Worm (Caenorhabditis elegans) whole organism, late embryonic: ENCODE results near the gene F22F7.8.

Experiments
- K09A11.1 ChIP-seq: sonication (generic microtip); optimal IDR thresholded peaks from 2 replicates; lab custom pipeline; 2017; ENCODE audit warnings: antibody characterized with exemption, mild to moderate bottlenecking, missing genetic modification characterization, missing compliant biosample characterization; ENCODE audit not compliant: insufficient read depth
- ceh-9 ChIP-seq: sonication (generic microtip); optimal IDR thresholded peaks from 2 replicates; lab custom pipeline; 2016; ENCODE audit warnings: mild to moderate bottlenecking, missing genetic modification characterization, inconsistent platforms, missing compliant biosample characterization
- elt-2 ChIP-seq: sonication (generic microtip); optimal IDR thresholded peaks from 2 replicates; lab custom pipeline; 2016; ENCODE audit warnings: missing genetic modification reagents, missing genetic modification characterization, missing compliant biosample characterization
- hlh-15 ChIP-seq: sonication (generic microtip); optimal IDR thresholded peaks from 2 replicates; lab custom pipeline; 2016; ENCODE audit warnings: missing genetic modification characterization, missing compliant biosample characterization
- hlh-6 ChIP-seq: sonication (generic microtip); optimal IDR thresholded peaks from 2 replicates; lab custom pipeline; 2016; ENCODE audit warnings: missing genotype, missing genetic modification characterization, missing compliant biosample characterization
- mec-3 ChIP-seq: sonication (generic microtip); optimal IDR thresholded peaks from 2 replicates; lab custom pipeline; 2016; ENCODE audit warnings: borderline replicate concordance, missing genetic modification characterization, missing compliant biosample characterization
- pqm-1 ChIP-seq: sonication (generic microtip); optimal IDR thresholded peaks from 2 replicates; lab custom pipeline; 2016; ENCODE audit warnings: missing genetic modification characterization, missing compliant biosample characterization
- unc-42 ChIP-seq: sonication (generic microtip); optimal IDR thresholded peaks from 2 replicates; lab custom pipeline; 2016; ENCODE audit warnings: missing genotype, missing genetic modification characterization, missing compliant biosample characterization
- unc-86 ChIP-seq: sonication (generic microtip); optimal IDR thresholded peaks from 2 replicates; lab custom pipeline; 2016; ENCODE audit warnings: missing genetic modification characterization, missing compliant biosample characterization
- zip-5 ChIP-seq: sonication (generic microtip); optimal IDR thresholded peaks from 2 replicates; lab custom pipeline; 2016; ENCODE audit warnings: missing genetic modification characterization, missing compliant biosample characterization

DNA sequence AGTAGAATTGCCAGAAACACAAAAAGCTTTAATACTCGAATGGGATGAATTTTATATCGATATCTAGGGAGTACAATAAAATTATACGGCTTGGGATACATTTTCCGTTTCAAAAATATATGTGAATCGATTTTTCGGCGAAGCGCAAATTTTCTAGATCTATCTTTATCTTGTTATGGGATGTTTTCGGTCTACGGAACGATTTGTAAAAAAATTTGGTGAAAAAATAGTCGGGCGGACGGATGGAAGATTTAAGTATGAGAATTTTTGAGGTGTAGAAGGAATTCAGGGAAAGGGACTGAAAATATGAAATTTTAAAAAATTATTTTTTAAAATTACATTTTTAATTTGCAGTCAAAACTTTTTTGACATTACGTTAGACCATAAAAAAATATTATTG, 15.8 kb downstream of the F22F7.8 start, which contains the start of gene F22F7.4:
- TF ChIP-seq hlh-6 (tag; lab: Kevin White, UChicago) = no peak
- no peak for TF ChIP-seq elt-2 (tag; lab: Kevin White, UChicago)
- no peak for TF ChIP-seq mec-3
- TF ChIP-seq unc-42 (tag; lab: Kevin White, UChicago) = no peak
- no peak for TF ChIP-seq ceh-9 (tag; lab: Kevin White, UChicago)
- TF ChIP-seq unc-86 (tag; lab: Kevin White, UChicago) = no peak
- TF ChIP-seq hlh-15 (tag; lab: Kevin White, UChicago) = no peak
- no peak for TF ChIP-seq pqm-1
- no peak for TF ChIP-seq zip-5 (tag; lab: Kevin White, UChicago)
- TF ChIP-seq K09A11.1 = no peak
